Fruit fly (Drosophila melanogaster) whole organism, wandering third instar larva: ENCODE measurements around the gene me31B.
A peak's percentile ranks its signal among the peaks of the same experiment; 100 is the strongest.

Experiments
- Abd-B ChIP-seq: fragments of >200 bp; optimal IDR thresholded peaks from 2 replicates; lab custom pipeline; 2017; ENCODE audit warnings: missing biosample characterization, missing genetic modification characterization
- CG32264 ChIP-seq: fragments of 200-800 bp; sonication (Bioruptor generic); optimal IDR thresholded peaks from 2 replicates; lab custom pipeline; 2016; ENCODE audit warnings: missing biosample characterization, missing genetic modification characterization
- Dfd ChIP-seq: fragments of >200 bp; optimal IDR thresholded peaks from 2 replicates; lab custom pipeline; 2017; ENCODE audit warnings: missing biosample characterization, missing genetic modification characterization
- Dif ChIP-seq: fragments of 200-275, 200-300 bp; sonication (Bioruptor generic); optimal IDR thresholded peaks from 2 replicates; lab custom pipeline; 2018; ENCODE audit warnings: missing biosample characterization, missing genetic modification characterization; ENCODE audit not compliant: partially characterized antibody
- GATAd ChIP-seq: sonication (Bioruptor generic); optimal IDR thresholded peaks from 2 replicates; lab custom pipeline; 2016; ENCODE audit warnings: missing biosample characterization, missing genetic modification characterization
- Hnf4 ChIP-seq: fragments of 200-800 bp; sonication (Bioruptor generic); optimal IDR thresholded peaks from 2 replicates; lab custom pipeline; 2016; ENCODE audit warnings: missing biosample characterization, mild to moderate bottlenecking, missing genetic modification characterization
- Hr78 ChIP-seq: fragments of >200 bp; optimal IDR thresholded peaks from 2 replicates; lab custom pipeline; 2017; ENCODE audit warnings: missing biosample characterization, missing genetic modification characterization
- Hr83 ChIP-seq: fragments of 200-300 bp; sonication (Bioruptor generic); optimal IDR thresholded peaks from 2 replicates; lab custom pipeline; 2016; ENCODE audit warnings: missing biosample characterization, mild to moderate bottlenecking, missing genetic modification characterization, moderate library complexity; ENCODE audit not compliant: poor library complexity, severe bottlenecking
- Jra ChIP-seq: sonication (Bioruptor generic); optimal IDR thresholded peaks from 2 replicates; lab custom pipeline; 2016; ENCODE audit warnings: missing biosample characterization, missing genetic modification characterization
- Myc ChIP-seq: fragments of >200 bp; optimal IDR thresholded peaks from 2 replicates; lab custom pipeline; 2017
- N ChIP-seq: fragments of >200 bp; optimal IDR thresholded peaks from 2 replicates; lab custom pipeline; 2018; ENCODE audit warnings: missing biosample characterization, missing external identifiers, missing genetic modification characterization
- OdsH ChIP-seq: fragments of 200-800 bp; sonication (Bioruptor generic); optimal IDR thresholded peaks from 2 replicates; lab custom pipeline; 2016; ENCODE audit warnings: missing biosample characterization, mild to moderate bottlenecking, missing genetic modification characterization
- Rel ChIP-seq, 2 experiments: fragments of 200-800 bp; sonication (Bioruptor generic) in 1 of 2; optimal IDR thresholded peaks; 2 replicates in 1 of 2; 3 replicates in 1 of 2; lab custom pipeline; 2016 to 2019; ENCODE audit warnings: mild to moderate bottlenecking in 2 of 2, missing biosample characterization in 2 of 2, missing genetic modification characterization in 2 of 2, moderate library complexity in 1 of 2
- br ChIP-seq: fragments of 200-800 bp; sonication (Bioruptor generic); optimal IDR thresholded peaks from 2 replicates; lab custom pipeline; 2016; ENCODE audit warnings: missing biosample characterization, missing genetic modification characterization
- brk ChIP-seq: fragments of 200-800 bp; sonication (Bioruptor generic); optimal IDR thresholded peaks from 2 replicates; lab custom pipeline; 2016; ENCODE audit warnings: missing biosample characterization, mild to moderate bottlenecking, missing genetic modification characterization
- dl ChIP-seq, 2 experiments: fragments of 175-275, 200-275 bp in 1 of 2; fragments of 200-275 bp in 1 of 2; sonication (Bioruptor generic); optimal IDR thresholded peaks; lab custom pipeline; 2018; ENCODE audit warnings: mild to moderate bottlenecking in 2 of 2, missing biosample characterization in 2 of 2, missing genetic modification characterization in 2 of 2, moderate library complexity in 2 of 2; ENCODE audit not compliant: partially characterized antibody in 2 of 2, insufficient read depth in 1 of 2
- dmrt93B ChIP-seq: fragments of 200-800 bp; sonication (Bioruptor generic); optimal IDR thresholded peaks from 2 replicates; lab custom pipeline; 2018; ENCODE audit warnings: missing biosample characterization, mild to moderate bottlenecking, missing genetic modification characterization
- ey ChIP-seq: fragments of 200-800 bp; sonication (Bioruptor generic); optimal IDR thresholded peaks from 2 replicates; lab custom pipeline; 2016; ENCODE audit warnings: missing biosample characterization, missing genetic modification characterization
- foxo ChIP-seq, 2 experiments: fragments of 200-800 bp; sonication (Bioruptor generic); optimal IDR thresholded peaks; 2 replicates in 1 of 2; 3 replicates in 1 of 2; lab custom pipeline; 2016 to 2017; ENCODE audit warnings: missing biosample characterization in 2 of 2, missing genetic modification characterization in 2 of 2
- fru ChIP-seq: fragments of 200-800 bp; sonication (Bioruptor generic); optimal IDR thresholded peaks from 3 replicates; lab custom pipeline; 2016; ENCODE audit warnings: missing biosample characterization, mild to moderate bottlenecking, missing genetic modification characterization
- h ChIP-seq: fragments of 200-800 bp; sonication (Bioruptor generic); optimal IDR thresholded peaks from 3 replicates; lab custom pipeline; 2016; ENCODE audit warnings: missing biosample characterization, mild to moderate bottlenecking, missing genetic modification characterization
- jim ChIP-seq: fragments of 175-275, 200-325 bp; sonication (Bioruptor generic); optimal IDR thresholded peaks from 2 replicates; lab custom pipeline; 2016; ENCODE audit warnings: missing biosample characterization, mild to moderate bottlenecking, missing genetic modification characterization
- lola ChIP-seq: fragments of >200 bp; optimal IDR thresholded peaks from 2 replicates; lab custom pipeline; 2017; ENCODE audit warnings: missing biosample characterization, missing genetic modification characterization
- pan ChIP-seq: fragments of >200 bp; optimal IDR thresholded peaks from 2 replicates; lab custom pipeline; 2017
- psq ChIP-seq: fragments of 200-800 bp; sonication (Bioruptor generic); optimal IDR thresholded peaks from 3 replicates; lab custom pipeline; 2017; ENCODE audit warnings: missing biosample characterization, mild to moderate bottlenecking, missing genetic modification characterization, moderate library complexity
- sage ChIP-seq: fragments of 200-800 bp; sonication (Bioruptor generic); optimal IDR thresholded peaks from 2 replicates; lab custom pipeline; 2016; ENCODE audit warnings: missing biosample characterization, mild to moderate bottlenecking, missing genetic modification characterization
- sv ChIP-seq: fragments of 200-800 bp; sonication (Bioruptor generic); optimal IDR thresholded peaks from 3 replicates; lab custom pipeline; 2016; ENCODE audit warnings: missing biosample characterization, missing genetic modification characterization
- tai ChIP-seq: sonication (Bioruptor generic); optimal IDR thresholded peaks from 2 replicates; lab custom pipeline; 2016; ENCODE audit warnings: missing biosample characterization, missing genetic modification characterization
- usp ChIP-seq: fragments of >200 bp; optimal IDR thresholded peaks from 2 replicates; lab custom pipeline; 2017; ENCODE audit warnings: missing biosample characterization, missing genetic modification characterization
- woc ChIP-seq: sonication (Bioruptor generic); optimal IDR thresholded peaks from 2 replicates; lab custom pipeline; 2016; ENCODE audit warnings: missing biosample characterization, mild to moderate bottlenecking, missing genetic modification characterization

me31B gene

DNA sequence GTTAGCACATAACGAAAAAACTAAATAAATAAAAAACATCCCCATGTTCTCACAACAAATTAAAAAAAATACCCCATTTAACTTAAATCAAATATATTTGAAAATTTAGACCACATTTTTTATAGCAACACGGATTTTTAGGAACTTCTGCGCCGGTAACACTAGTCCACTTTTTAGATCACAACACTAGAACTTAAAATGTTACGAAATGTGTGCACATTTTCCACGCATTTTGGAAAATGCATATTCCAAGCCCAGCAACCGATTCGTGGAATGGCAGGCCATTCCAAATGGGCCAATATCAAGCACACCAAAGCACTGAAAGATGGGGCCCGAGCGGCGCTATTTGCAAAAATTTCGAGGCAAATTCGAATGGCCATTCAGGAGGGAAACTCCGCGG is 29.5 kb downstream of the me31B start, which contains the start of gene CG4957:
TSS of gene CG4957 (plus strand) at position 185 of the 400 bp plus-strand sequence.
- TF ChIP-seq woc (GFP tag; lab: Kevin White, UChicago) (no peak), Myc (lab: Kevin White, UChicago) (peak; percentile 26)

dm6 chr2L:10269854-10270253 is 30.7 kb downstream of the me31B start, which contains the start of gene Mulk:
Mulk (plus strand) TSS chr2L:10270051.
- TF ChIP-seq Hr78 (GFP tag; lab: Kevin White, UChicago) (no peak), fru (no peak), Abd-B (GFP tag; lab: Kevin White, UChicago) (no peak), ey (no peak), sage (peak; percentile 67), foxo (GFP tag; optimal IDR thresholded peaks at IDR 0.05; lab: Kevin White, UChicago) (peak in 1 of 2 experiments; percentile 50), Dif (GFP tag; lab: Kevin White, UChicago) (no peak), OdsH (GFP tag; lab: Kevin White, UChicago) (no peak), tai (no peak)
- TF ChIP-seq, all 38 proteins: peak for 2

DNA sequence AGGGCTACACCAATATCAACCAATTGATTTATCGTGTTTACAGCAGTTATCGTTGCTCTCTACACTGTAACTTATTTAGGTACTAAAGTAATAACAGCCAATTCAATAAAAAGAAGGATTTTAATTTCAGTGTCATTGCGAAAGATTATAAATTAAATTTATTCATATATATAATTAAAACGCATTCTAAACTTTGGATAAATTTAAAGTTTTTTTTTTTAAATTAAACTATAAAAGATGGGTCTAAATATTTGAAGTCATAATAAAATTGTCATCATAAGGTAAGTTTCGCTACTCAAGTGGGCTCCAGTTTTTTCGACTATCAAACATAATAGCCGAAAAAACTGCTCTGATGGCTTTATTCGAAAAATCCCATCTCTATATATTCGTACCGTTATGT is 33.1 kb downstream of the me31B start, which contains the start of gene trk:
TSS of gene trk (minus strand) at position 101 of the 400 bp plus-strand sequence.
- TF ChIP-seq pan (lab: Kevin White, UChicago) (no peak), sage (no peak), h (GFP tag; lab: Kevin White, UChicago) (no peak), dmrt93B (GFP tag; lab: Kevin White, UChicago) (no peak), br (no peak), lola (GFP tag; lab: Kevin White, UChicago) (no peak), N (GFP tag; lab: Kevin White, UChicago) (no peak), OdsH (GFP tag; lab: Kevin White, UChicago) (no peak), brk (GFP tag; lab: Kevin White, UChicago) (no peak), sv (no peak), Rel (GFP tag; optimal IDR thresholded peaks at IDR 0.05; lab: Kevin White, UChicago) (no peak), Rel (tag; optimal IDR thresholded peaks at IDR 0.05; lab: Kevin White, UChicago) (no peak), Jra (GFP tag; lab: Kevin White, UChicago) (no peak), CG32264 (GFP tag; lab: Kevin White, UChicago) (no peak), Hnf4 (GFP tag; lab: Kevin White, UChicago) (no peak), Dif (GFP tag; lab: Kevin White, UChicago) (no peak)

DNA sequence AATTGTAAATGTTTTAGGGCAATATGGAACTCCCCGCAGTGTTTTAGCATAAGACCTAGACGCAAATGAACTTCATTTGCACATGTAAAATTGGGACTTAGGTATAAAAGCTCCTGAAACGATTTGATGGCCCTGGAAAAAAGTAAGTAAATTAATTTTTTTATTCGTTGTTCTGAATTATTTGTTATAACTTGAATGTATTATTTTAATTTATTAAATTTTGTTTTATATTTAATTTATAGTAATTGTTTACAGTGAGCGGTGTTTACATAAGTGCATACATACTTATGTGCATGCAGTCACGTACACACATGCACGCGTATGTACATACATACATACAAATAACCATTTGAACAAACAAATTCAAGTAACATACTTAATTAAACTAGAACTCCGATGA is 37.3 kb downstream of the me31B start:
- TF ChIP-seq psq (peak; percentile 18), foxo (GFP tag; optimal IDR thresholded peaks at IDR 0.05; lab: Kevin White, UChicago) (no peak)

DNA sequence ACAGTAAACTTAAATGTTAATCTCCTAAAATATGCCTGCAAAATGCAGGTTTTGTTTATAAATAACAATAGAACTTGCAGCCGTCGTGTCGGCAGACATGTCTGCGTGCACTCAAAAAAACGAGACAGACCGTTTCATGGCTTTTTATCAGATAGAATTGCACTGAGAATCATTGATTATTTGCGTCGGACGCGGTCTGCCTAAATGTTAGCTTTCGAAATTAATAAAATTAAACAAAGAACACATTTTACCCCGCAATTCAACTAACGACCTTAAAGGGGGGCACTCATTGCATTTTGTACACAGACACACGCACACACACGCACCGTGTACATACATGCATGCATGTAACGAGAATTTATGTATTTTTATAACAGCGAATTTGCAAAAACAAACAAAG is 37.7 kb downstream of the me31B start:
- TF ChIP-seq Jra (GFP tag; lab: Kevin White, UChicago) (peak; percentile 40), ey (peak; percentile 66), tai (peak; percentile 52), usp (GFP tag; lab: Kevin White, UChicago) (no peak), N (GFP tag; lab: Kevin White, UChicago) (peak; percentile 9), jim (GFP tag; lab: Kevin White, UChicago) (no peak), fru (no peak), foxo (GFP tag; optimal IDR thresholded peaks at IDR 0.05; lab: Kevin White, UChicago) (peak; percentile 14 to 54), Dfd (no peak), OdsH (GFP tag; lab: Kevin White, UChicago) (peak; percentile 60), Hnf4 (GFP tag; lab: Kevin White, UChicago) (peak; percentile 58), psq (peak; percentile 33)

dm6 chr2L:10277362-10277761 is 38.2 kb downstream of the me31B start:
- TF ChIP-seq dl (GFP tag; optimal IDR thresholded peaks at IDR 0.05; lab: Kevin White, UChicago; ENCODE audit: insufficient read depth in 1 of 2, partially characterized antibody in 2 of 2) = no peak
- TF ChIP-seq CG32264 (GFP tag; lab: Kevin White, UChicago) = no peak
- TF ChIP-seq sv = no peak
- no peak for TF ChIP-seq GATAd
- no peak for TF ChIP-seq pan (lab: Kevin White, UChicago)
- TF ChIP-seq Hr83 = peak; percentile 74
- TF ChIP-seq woc (GFP tag; lab: Kevin White, UChicago) = peak; percentile 27
- TF ChIP-seq brk (GFP tag; lab: Kevin White, UChicago) = peak; percentile 12
- TF ChIP-seq tai = no peak
- TF ChIP-seq, all 38 proteins: peak for 3
